Worm (Caenorhabditis elegans) whole organism, midembryonic: Measurements from ENCODE around the gene C13B4.1.

Source experiments
- T22C8.4 ChIP-seq: fragments of 200-800 bp; sonication (Bioruptor generic); IDR thresholded peaks from 2 replicates; pipeline ENCODE4 v1.3.6; 2022; ENCODE audit warnings: missing genetic modification characterization, missing compliant biosample characterization
- cog-1 ChIP-seq: sonication (generic microtip); optimal IDR thresholded peaks from 2 replicates; lab custom pipeline; 2016; ENCODE audit warnings: missing genetic modification characterization, missing compliant biosample characterization
- flt-1 ChIP-seq: fragments of 200-800 bp; sonication (Bioruptor generic); IDR thresholded peaks from 2 replicates; pipeline ENCODE4 v1.3.6; 2022; ENCODE audit warnings: missing genetic modification characterization, missing compliant biosample characterization
- klf-2 ChIP-seq: fragments of 200-800 bp; sonication (Bioruptor generic); conservative IDR thresholded peaks from 2 replicates; pipeline ENCODE4 v1.3.6; 2022; ENCODE audit warnings: missing genetic modification reagents, missing genetic modification characterization, missing compliant biosample characterization
- med-1 ChIP-seq: sonication (generic microtip); optimal IDR thresholded peaks from 2 replicates; lab custom pipeline; 2017; ENCODE audit warnings: missing genetic modification characterization, mild to moderate bottlenecking, missing compliant biosample characterization, antibody characterized with exemption, missing genetic modification reagents; ENCODE audit not compliant: insufficient read depth
- ref-1 ChIP-seq: fragments of 200-800 bp; sonication (Bioruptor generic); conservative IDR thresholded peaks from 2 replicates; pipeline ENCODE4 v1.3.6; 2022; ENCODE audit warnings: missing genetic modification reagents, missing genetic modification characterization, missing compliant biosample characterization
- tab-1 ChIP-seq: fragments of 200-800 bp; sonication (Bioruptor generic); IDR thresholded peaks from 2 replicates; pipeline ENCODE4 v1.3.6; 2022; ENCODE audit warnings: missing genetic modification characterization, missing compliant biosample characterization
- ztf-23 ChIP-seq: fragments of 200-800 bp; sonication (Bioruptor generic); IDR thresholded peaks from 2 replicates; pipeline ENCODE4 v1.3.6; 2022; ENCODE audit warnings: missing genetic modification reagents, missing genetic modification characterization, missing compliant biosample characterization
- ztf-29 ChIP-seq: fragments of 200-800 bp; sonication (Bioruptor generic); IDR thresholded peaks from 2 replicates; pipeline ENCODE4 v1.3.6; 2022; ENCODE audit warnings: missing genetic modification reagents, missing genetic modification characterization, missing compliant biosample characterization

- TF ChIP-seq T22C8.4 (GFP tag; lab: Robert Waterston, UW) (no peak), flt-1 (GFP tag; lab: Robert Waterston, UW) (0 out of 2 replicates have a peak, but pooled peaks have one; percentile 30), ref-1 (GFP tag; lab: Robert Waterston, UW) (no peak), ztf-29 (no peak), ztf-23 (GFP tag; lab: Robert Waterston, UW) (no peak), klf-2 (GFP tag; lab: Robert Waterston, UW) (no peak), cog-1 (tag; lab: Kevin White, UChicago) (peak; percentile 46), tab-1 (GFP tag; lab: Robert Waterston, UW) (no peak), med-1 (GFP tag; lab: Kevin White, UChicago) (no peak)
These were observed 41.4 kb downstream of the C13B4.1 start, which contains the start of gene K04B12.2 for ce11 chrII:14437922-14438458.
